Fruit fly (Drosophila melanogaster): Measurements from ENCODE around the gene AdipoR.

AdipoR gene

dm6 chr3R:22550306-22550812 is 2.7 kb upstream of the AdipoR start, which contains the start of gene bond:
Gene bond, plus strand, starts transcription at chr3R:22550680.
- TF ChIP-seq N (GFP tag; optimal IDR thresholded peaks at IDR 0.05): no peak
- no peak for TF ChIP-seq dsf (GFP tag; optimal IDR thresholded peaks at IDR 0.05; ENCODE audit: borderline replicate concordance)
- TF ChIP-seq sage (GFP tag; optimal IDR thresholded peaks at IDR 0.05): no peak
- no peak for TF ChIP-seq tai (GFP tag; optimal IDR thresholded peaks at IDR 0.05)
- TF ChIP-seq dl (GFP tag; optimal IDR thresholded peaks at IDR 0.05; ENCODE audit: insufficient read depth in 1 of 2, partially characterized antibody in 2 of 2): no peak
- no peak for TF ChIP-seq foxo (GFP tag; optimal IDR thresholded peaks at IDR 0.05)
- TF ChIP-seq Hr83 (GFP tag; optimal IDR thresholded peaks at IDR 0.05; ENCODE audit: poor library complexity, severe bottlenecking): no peak
- TF ChIP-seq br (GFP tag; optimal IDR thresholded peaks at IDR 0.05): no peak

- TF ChIP-seq foxo (GFP tag; optimal IDR thresholded peaks at IDR 0.05) (no peak), Rel (GFP tag; optimal IDR thresholded peaks at IDR 0.05) (no peak), Rel (tag; optimal IDR thresholded peaks at IDR 0.05) (peak; percentile 61)
Observed at dm6 chr3R:22546017-22546416, 1.6 kb downstream of the AdipoR start.

dm6 chr3R:22542773-22543411 is 4.8 kb downstream of the AdipoR start:
- TF ChIP-seq Jra (GFP tag; optimal IDR thresholded peaks at IDR 0.05) (no peak), Hnf4 (GFP tag; optimal IDR thresholded peaks at IDR 0.05) (no peak), Abd-B (GFP tag; optimal IDR thresholded peaks at IDR 0.05) (no peak), Sp1 (GFP tag; optimal IDR thresholded peaks at IDR 0.05) (no peak), dmrt93B (GFP tag; optimal IDR thresholded peaks at IDR 0.05) (no peak), brk (GFP tag; optimal IDR thresholded peaks at IDR 0.05) (no peak), Hr78 (GFP tag; optimal IDR thresholded peaks at IDR 0.05) (no peak), lola (GFP tag; optimal IDR thresholded peaks at IDR 0.05) (no peak), GATAd (GFP tag; optimal IDR thresholded peaks at IDR 0.05) (no peak), foxo (GFP tag; optimal IDR thresholded peaks at IDR 0.05) (no peak), CG9705 (GFP tag; optimal IDR thresholded peaks at IDR 0.05) (no peak), Dfd (GFP tag; optimal IDR thresholded peaks at IDR 0.05) (no peak), jim (GFP tag; optimal IDR thresholded peaks at IDR 0.05) (no peak), fru (GFP tag; optimal IDR thresholded peaks at IDR 0.05) (no peak), CG32264 (GFP tag; optimal IDR thresholded peaks at IDR 0.05) (no peak), OdsH (GFP tag; optimal IDR thresholded peaks at IDR 0.05) (no peak), tai (GFP tag; optimal IDR thresholded peaks at IDR 0.05) (no peak), usp (GFP tag; optimal IDR thresholded peaks at IDR 0.05) (no peak), Hr83 (GFP tag; optimal IDR thresholded peaks at IDR 0.05; ENCODE audit: poor library complexity, severe bottlenecking) (no peak), N (GFP tag; optimal IDR thresholded peaks at IDR 0.05) (no peak)

dm6 chr3R:22540686-22541085 is 7.0 kb downstream of the AdipoR start:
- TF ChIP-seq dl (GFP tag; optimal IDR thresholded peaks at IDR 0.05; ENCODE audit: insufficient read depth in 1 of 2, partially characterized antibody in 2 of 2): no peak
- TF ChIP-seq Dif (GFP tag; optimal IDR thresholded peaks at IDR 0.05; ENCODE audit: partially characterized antibody): no peak
- no peak for TF ChIP-seq br (GFP tag; optimal IDR thresholded peaks at IDR 0.05)

- TF ChIP-seq Vsx2 (GFP tag; optimal IDR thresholded peaks at IDR 0.05; ENCODE audit: partially characterized antibody): peak; percentile 7
- peak; percentile 4 for TF ChIP-seq Hr83 (GFP tag; optimal IDR thresholded peaks at IDR 0.05; ENCODE audit: poor library complexity, severe bottlenecking)
- no peak for TF ChIP-seq woc (GFP tag; optimal IDR thresholded peaks at IDR 0.05)
- TF ChIP-seq Abd-B (GFP tag; optimal IDR thresholded peaks at IDR 0.05): no peak
Observed at dm6 chr3R:22539762-22540161, 7.9 kb downstream of the AdipoR start, which contains the start of gene CG5326. Gene CG5326, minus strand, starts transcription at chr3R:22539919.

- TF ChIP-seq foxo (GFP tag; optimal IDR thresholded peaks at IDR 0.05): peak in 1 of 2 experiments; percentile 14
- peak; percentile 13 for TF ChIP-seq h (GFP tag; optimal IDR thresholded peaks at IDR 0.05)
- no peak for TF ChIP-seq Hr78 (GFP tag; optimal IDR thresholded peaks at IDR 0.05)
Observed at dm6 chr3R:22538877-22539276, 8.8 kb downstream of the AdipoR start.

Measured in whole organism, wandering third instar larva.